Worm (Caenorhabditis elegans) whole organism, L4 larva: Measurements from ENCODE around the gene F16B12.7.

ENCODE experiments used
- F26F4.8 ChIP-seq: fragments of 200-800 bp; sonication (Bioruptor generic); conservative IDR thresholded peaks from 2 replicates; pipeline ENCODE4 v1.3.6; 2022; ENCODE audit warnings: missing genetic modification characterization, missing compliant biosample characterization
- F37D6.2 ChIP-seq: sonication (generic microtip); optimal IDR thresholded peaks from 2 replicates; lab custom pipeline; 2016; ENCODE audit warnings: mild to moderate bottlenecking, missing genetic modification characterization, missing compliant biosample characterization
- Y5F2A.4 ChIP-seq: fragments of 200-800 bp; sonication (Bioruptor generic); optimal IDR thresholded peaks from 2 replicates; lab custom pipeline; 2018; ENCODE audit warnings: mild to moderate bottlenecking, missing genetic modification characterization, missing compliant biosample characterization
- ZK337.2 ChIP-seq: fragments of 200-800 bp; sonication (Bioruptor generic); IDR thresholded peaks from 2 replicates; pipeline ENCODE4 v1.3.6; 2022; ENCODE audit warnings: missing genetic modification reagents, missing genetic modification characterization, missing compliant biosample characterization
- aha-1 ChIP-seq: fragments of 150-350 bp; peaks from one replicate; lab custom pipeline; 2014; ENCODE audit warnings: missing biosample characterization, missing genetic modification characterization
- ceh-20 ChIP-seq: fragments of 200-800 bp; sonication (Bioruptor generic); IDR thresholded peaks from 2 replicates; pipeline ENCODE4 v1.3.6; 2022; ENCODE audit warnings: missing genetic modification reagents, missing genetic modification characterization, missing compliant biosample characterization
- ceh-32 ChIP-seq: sonication (generic microtip); optimal IDR thresholded peaks from 2 replicates; lab custom pipeline; 2016; ENCODE audit warnings: mild to moderate bottlenecking, missing genetic modification characterization, missing compliant biosample characterization; ENCODE audit not compliant: poor library complexity
- ceh-82 ChIP-seq: sonication (generic microtip); optimal IDR thresholded peaks from 2 replicates; lab custom pipeline; 2017; ENCODE audit warnings: missing biosample characterization, missing genetic modification characterization
- ces-1 ChIP-seq: fragments of 150-350 bp; sonication (generic microtip); optimal IDR thresholded peaks from 4 replicates; lab custom pipeline; 2014; ENCODE audit warnings: missing biosample characterization, missing genetic modification reagents, missing genetic modification characterization
- cey-2 ChIP-seq: sonication (generic microtip); optimal IDR thresholded peaks from 3 replicates; lab custom pipeline; 2017; ENCODE audit warnings: missing genetic modification characterization, mild to moderate bottlenecking, missing compliant biosample characterization, antibody characterized with exemption, borderline replicate concordance; ENCODE audit not compliant: insufficient read depth
- ctbp-1 ChIP-seq: fragments of 200-800 bp; sonication (Bioruptor generic); IDR thresholded peaks from 2 replicates; pipeline ENCODE4 v1.3.6; 2022; ENCODE audit warnings: missing genetic modification reagents, missing genetic modification characterization, missing compliant biosample characterization
- daf-12 ChIP-seq: fragments of 150-350 bp; optimal IDR thresholded peaks from 2 replicates; lab custom pipeline; 2014; ENCODE audit warnings: missing biosample characterization, missing genetic modification reagents, missing genetic modification characterization
- daf-16 ChIP-seq, 3 experiments: sonication (generic microtip); optimal IDR thresholded peaks; 2 replicates each; lab custom pipeline; 2016 to 2017; ENCODE audit warnings: missing genetic modification characterization in 3 of 3, missing genetic modification reagents in 3 of 3, mild to moderate bottlenecking in 2 of 3, missing compliant biosample characterization in 2 of 3, missing biosample characterization in 1 of 3, moderate library complexity in 1 of 3
- daf-19 ChIP-seq: fragments of 200-800 bp; sonication (Bioruptor generic); conservative IDR thresholded peaks from 2 replicates; pipeline ENCODE4 v1.3.6; 2022; ENCODE audit warnings: missing genetic modification characterization, missing compliant biosample characterization
- dmd-6 ChIP-seq: fragments of 200-800 bp; sonication (Bioruptor generic); IDR thresholded peaks from 2 replicates; pipeline ENCODE4 v1.3.6; 2022; ENCODE audit warnings: missing genetic modification reagents, missing genetic modification characterization, missing compliant biosample characterization
- dmd-9 ChIP-seq: fragments of 200-800 bp; sonication (Bioruptor generic); IDR thresholded peaks from 2 replicates; pipeline ENCODE4 v1.3.6; 2022; ENCODE audit warnings: missing genetic modification reagents, missing genetic modification characterization, missing compliant biosample characterization
- duxl-1 ChIP-seq: sonication (generic microtip); optimal IDR thresholded peaks from 2 replicates; lab custom pipeline; 2016; ENCODE audit warnings: mild to moderate bottlenecking, missing genetic modification characterization, moderate library complexity, missing compliant biosample characterization; ENCODE audit not compliant: poor library complexity
- dve-1 ChIP-seq: sonication (generic microtip); optimal IDR thresholded peaks from 2 replicates; lab custom pipeline; 2017; ENCODE audit warnings: antibody characterized with exemption, mild to moderate bottlenecking, missing genetic modification characterization, missing compliant biosample characterization; ENCODE audit not compliant: insufficient read depth
- egl-43 ChIP-seq: fragments of 200-800 bp; sonication (Bioruptor generic); IDR thresholded peaks from 2 replicates; pipeline ENCODE4 v1.3.6; 2022; ENCODE audit warnings: missing genetic modification reagents, missing genetic modification characterization, missing compliant biosample characterization
- fos-1 ChIP-seq: fragments of 150-350 bp; optimal IDR thresholded peaks from 2 replicates; lab custom pipeline; 2014; ENCODE audit warnings: missing biosample characterization, missing genetic modification characterization
- gei-8 ChIP-seq: fragments of 200-800 bp; sonication (Bioruptor generic); optimal IDR thresholded peaks from 2 replicates; lab custom pipeline; 2018; ENCODE audit warnings: mild to moderate bottlenecking, missing genetic modification characterization, missing compliant biosample characterization
- hlh-11 ChIP-seq: fragments of 200-800 bp; sonication (Bioruptor generic); optimal IDR thresholded peaks from 2 replicates; lab custom pipeline; 2018; ENCODE audit warnings: mild to moderate bottlenecking, missing genetic modification characterization, missing compliant biosample characterization
- hlh-30 ChIP-seq: sonication (generic microtip); optimal IDR thresholded peaks from 2 replicates; lab custom pipeline; 2017; ENCODE audit warnings: antibody characterized with exemption, mild to moderate bottlenecking, missing genetic modification characterization, missing compliant biosample characterization; ENCODE audit not compliant: insufficient read depth
- hmg-1.1 ChIP-seq: fragments of 200-800 bp; sonication (Bioruptor generic); IDR thresholded peaks from 2 replicates; pipeline ENCODE4 v1.3.6; 2022; ENCODE audit warnings: missing genetic modification reagents, missing genetic modification characterization, missing compliant biosample characterization
- lin-13 ChIP-seq: fragments of 150-350 bp; optimal IDR thresholded peaks from 2 replicates; lab custom pipeline; 2014; ENCODE audit warnings: missing biosample characterization, missing genetic modification reagents, missing genetic modification characterization
- lin-15B ChIP-seq: fragments of 150-350 bp; sonication (generic microtip); optimal IDR thresholded peaks from 3 replicates; lab custom pipeline; 2014; ENCODE audit warnings: missing biosample characterization, missing genetic modification characterization
- lin-29 ChIP-seq: fragments of 200-800 bp; sonication (Bioruptor generic); IDR thresholded peaks from 2 replicates; pipeline ENCODE4 v1.3.6; 2022; ENCODE audit warnings: missing genetic modification reagents, missing genetic modification characterization, missing compliant biosample characterization
- madf-5 ChIP-seq, 2 experiments: fragments of 200-800 bp; sonication (Bioruptor generic); IDR thresholded peaks; 2 replicates each; pipeline ENCODE4 v1.3.6; 2022; ENCODE audit warnings: missing compliant biosample characterization in 2 of 2, missing genetic modification characterization in 2 of 2
- madf-9 ChIP-seq: fragments of 200-800 bp; sonication (Bioruptor generic); conservative IDR thresholded peaks from 2 replicates; pipeline ENCODE4 v1.3.6; 2022; ENCODE audit warnings: missing genetic modification reagents, missing genetic modification characterization, missing compliant biosample characterization
- mdl-1 ChIP-seq, 2 experiments: fragments of 150-350 bp in 1 of 2; sonication (generic microtip) in 1 of 2; optimal IDR thresholded peaks; 2 replicates each; lab custom pipeline; 2014 to 2017; ENCODE audit warnings: missing biosample characterization in 2 of 2, missing genetic modification characterization in 2 of 2
- mxl-2 ChIP-seq: fragments of 200-800 bp; sonication (Bioruptor generic); conservative IDR thresholded peaks from 2 replicates; pipeline ENCODE4 v1.3.6; 2022; ENCODE audit warnings: missing genetic modification reagents, missing genetic modification characterization, missing compliant biosample characterization
- nhr-10 ChIP-seq: fragments of 150-350 bp; optimal IDR thresholded peaks from 2 replicates; lab custom pipeline; 2014; ENCODE audit warnings: missing biosample characterization, missing genetic modification characterization
- nhr-111 ChIP-seq: fragments of 200-800 bp; sonication (Bioruptor generic); optimal IDR thresholded peaks from 2 replicates; lab custom pipeline; 2018; ENCODE audit warnings: mild to moderate bottlenecking, missing genetic modification characterization, missing compliant biosample characterization
- nhr-28 ChIP-seq: fragments of 150-350 bp; optimal IDR thresholded peaks from 2 replicates; lab custom pipeline; 2014; ENCODE audit warnings: missing biosample characterization, missing genetic modification characterization
- nhr-41 ChIP-seq: fragments of 200-800 bp; sonication (Bioruptor generic); IDR thresholded peaks from 2 replicates; pipeline ENCODE4 v1.3.6; 2022; ENCODE audit warnings: missing genetic modification reagents, missing genetic modification characterization, missing compliant biosample characterization
- nhr-48 ChIP-seq: sonication (generic microtip); optimal IDR thresholded peaks from 2 replicates; lab custom pipeline; 2016; ENCODE audit warnings: mild to moderate bottlenecking, missing genetic modification characterization, missing compliant biosample characterization
- nhr-77 ChIP-seq: fragments of 150-350 bp; optimal IDR thresholded peaks from 2 replicates; lab custom pipeline; 2014; ENCODE audit warnings: missing biosample characterization, missing genetic modification characterization
- pha-4 ChIP-seq, 2 experiments: fragments of 150-350 bp in 1 of 2; fragments of 200-800 bp in 1 of 2; sonication (Bioruptor generic) in 1 of 2; IDR thresholded peaks in 1 of 2; optimal IDR thresholded peaks in 1 of 2; 2 replicates each; pipeline versions ENCODE4 v1.3.6 to Lab custom; 2014 to 2022; ENCODE audit warnings: missing genetic modification characterization in 2 of 2, missing genetic modification reagents in 2 of 2, missing biosample characterization in 1 of 2, missing compliant biosample characterization in 1 of 2
- pqm-1 ChIP-seq: sonication (generic microtip); optimal IDR thresholded peaks from 2 replicates; lab custom pipeline; 2017; ENCODE audit warnings: missing biosample characterization, missing genetic modification characterization
- sdz-12 ChIP-seq: fragments of 200-800 bp; sonication (Bioruptor generic); optimal IDR thresholded peaks from 2 replicates; lab custom pipeline; 2018; ENCODE audit warnings: mild to moderate bottlenecking, missing genetic modification characterization, missing compliant biosample characterization
- skn-1 ChIP-seq: fragments of 150-350 bp; optimal IDR thresholded peaks from 2 replicates; lab custom pipeline; 2014; ENCODE audit warnings: missing biosample characterization, missing genetic modification characterization
- snpc-4 ChIP-seq: fragments of 150-350 bp; optimal IDR thresholded peaks from 2 replicates; lab custom pipeline; 2014; ENCODE audit warnings: missing biosample characterization, missing genetic modification characterization
- tra-1 ChIP-seq: fragments of 200-800 bp; sonication (Bioruptor generic); IDR thresholded peaks from 2 replicates; pipeline ENCODE4 v1.3.6; 2022; ENCODE audit warnings: missing genetic modification reagents, missing genetic modification characterization, missing compliant biosample characterization
- unc-62 ChIP-seq, 3 experiments: fragments of 150-350 bp in 1 of 3; sonication (generic microtip); optimal IDR thresholded peaks in 2 of 3; peaks in 1 of 3; 1 replicate in 1 of 3; 2 replicates in 2 of 3; lab custom pipeline; 2014 to 2017; ENCODE audit warnings: missing biosample characterization in 3 of 3, missing genetic modification characterization in 3 of 3, missing genetic modification reagents in 3 of 3, missing genotype in 1 of 3
- zip-2 ChIP-seq: fragments of 150-350 bp; optimal IDR thresholded peaks from 2 replicates; lab custom pipeline; 2014; ENCODE audit warnings: missing biosample characterization, missing genetic modification characterization

The F16B12.7 gene

DNA sequence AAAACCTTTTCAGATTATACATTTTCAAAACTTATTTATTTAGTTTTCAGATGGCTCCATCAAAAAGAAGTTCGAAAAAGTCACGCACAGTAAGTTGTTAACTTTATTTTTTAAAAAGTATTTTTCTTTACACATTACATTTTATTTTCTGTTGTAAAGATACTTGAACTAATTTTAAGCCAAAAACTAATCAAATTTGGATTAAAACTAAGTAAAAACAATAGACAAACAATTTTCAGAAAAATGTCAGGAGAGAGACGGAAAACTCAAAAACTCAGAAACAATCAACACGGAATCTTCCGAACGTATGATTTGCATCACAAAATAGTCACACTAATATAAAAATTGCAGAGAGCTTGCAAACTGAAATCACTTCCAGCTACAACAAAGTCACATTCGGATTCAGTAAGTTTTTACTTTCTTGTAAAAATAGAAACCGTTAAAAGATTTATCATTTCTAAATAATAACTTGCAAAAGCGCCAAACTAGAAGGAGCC is 33.6 kb downstream of the F16B12.7 start, which contains the start of gene ceh-89:
TSS of gene ceh-89 (plus strand) at position 51 of the 497 bp plus-strand sequence.
- TF ChIP-seq aha-1 (tag; lab: Kevin White, UChicago) (peak; percentile 95), pha-4 (GFP tag; IDR thresholded peaks at IDR 0.05; lab: Robert Waterston, UW) (no peak), pha-4 (tag; optimal IDR thresholded peaks at IDR 0.05; lab: Kevin White, UChicago) (no peak)

DNA sequence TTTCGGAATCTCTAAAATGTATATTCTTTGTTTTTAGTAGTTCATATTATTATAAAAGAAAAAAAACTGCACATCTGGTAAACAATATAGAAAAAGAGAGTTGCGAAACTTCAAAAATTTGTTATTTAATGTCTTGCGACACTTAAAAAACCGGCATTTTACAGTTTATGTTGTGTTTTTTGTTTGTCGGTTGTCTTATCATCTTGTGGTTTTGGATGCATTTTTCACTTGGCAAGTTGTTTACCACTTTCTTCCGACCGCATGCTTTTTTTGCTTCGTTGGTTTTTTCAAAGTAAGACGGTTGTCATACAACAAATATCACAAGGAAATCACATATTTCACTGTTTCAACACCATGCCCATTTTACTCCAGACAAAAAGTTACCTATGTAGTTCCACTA is 37.3 kb downstream of the F16B12.7 start:
- peak in 1 of 2 experiments; percentile 65 for TF ChIP-seq unc-62 (GFP tag; optimal IDR thresholded peaks at IDR 0.05 in 1 of 2; lab: Kevin White, UChicago)
- no peak for TF ChIP-seq unc-62 (tag; optimal IDR thresholded peaks at IDR 0.05; lab: Kevin White, UChicago)
- TF ChIP-seq ceh-32 (tag; lab: Kevin White, UChicago) = no peak
- TF ChIP-seq hlh-11 (tag; lab: Kevin White, UChicago) = peak; percentile 2
- TF ChIP-seq ctbp-1 (GFP tag; lab: Robert Waterston, UW) = no peak
- no peak for TF ChIP-seq F26F4.8 (GFP tag; lab: Robert Waterston, UW)
- no peak for TF ChIP-seq ces-1
- TF ChIP-seq madf-5 (GFP tag; IDR thresholded peaks at IDR 0.05; lab: Robert Waterston, UW) = no peak
- TF ChIP-seq dmd-6 = 0 out of 2 replicates have a peak, but pooled peaks have one; percentile 17
- peak; percentile 38 for TF ChIP-seq nhr-28
- TF ChIP-seq nhr-77 (tag; lab: Kevin White, UChicago) = peak; percentile 43
- TF ChIP-seq dve-1 (tag; lab: Kevin White, UChicago) = peak; percentile 74
- TF ChIP-seq daf-16 (GFP tag; optimal IDR thresholded peaks at IDR 0.05; lab: Kevin White, UChicago) = no peak
- peak; percentile 98 for TF ChIP-seq daf-16 (tag; optimal IDR thresholded peaks at IDR 0.05; lab: Kevin White, UChicago)
- TF ChIP-seq cey-2 = no peak
- peak in 1 of 2 experiments; percentile 58 for TF ChIP-seq mdl-1 (tag; optimal IDR thresholded peaks at IDR 0.05; lab: Kevin White, UChicago)
- TF ChIP-seq hlh-30 (tag; lab: Kevin White, UChicago) = peak; percentile 77

DNA sequence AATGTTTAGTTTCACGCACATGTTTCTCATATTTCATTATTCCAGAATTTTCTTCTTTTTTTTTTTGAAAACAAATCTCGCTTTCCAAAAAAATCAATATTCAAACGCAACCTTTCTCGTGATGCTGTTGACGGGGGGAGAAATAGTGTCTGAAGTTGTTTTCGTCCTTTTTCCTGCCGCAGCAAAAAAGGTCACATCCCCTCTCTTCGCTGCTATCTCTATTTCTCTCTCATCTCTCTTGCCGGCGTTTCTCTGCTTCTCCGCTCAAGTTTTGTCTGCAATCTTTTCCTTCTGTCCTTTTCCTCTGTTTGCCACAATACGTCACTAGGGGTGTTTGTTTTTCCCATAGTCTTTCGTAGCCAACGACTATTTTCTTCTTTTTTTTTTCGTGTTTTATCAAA is 38.4 kb downstream of the F16B12.7 start:
- TF ChIP-seq ceh-82 = no peak
- no peak for TF ChIP-seq snpc-4 (tag; lab: Kevin White, UChicago)
- no peak for TF ChIP-seq sdz-12 (GFP tag; lab: Kevin White, UChicago)
- TF ChIP-seq hmg-1.1 (GFP tag; lab: Robert Waterston, UW) = peak; percentile 74
- no peak for TF ChIP-seq fos-1 (tag; lab: Kevin White, UChicago)
- no peak for TF ChIP-seq daf-19 (GFP tag; lab: Robert Waterston, UW)
- no peak for TF ChIP-seq madf-9 (GFP tag; lab: Robert Waterston, UW)
- TF ChIP-seq nhr-28 = peak; percentile 96
- no peak for TF ChIP-seq skn-1
- TF ChIP-seq madf-5 (GFP tag; IDR thresholded peaks at IDR 0.05; lab: Robert Waterston, UW) = no peak
- TF ChIP-seq egl-43 (GFP tag; lab: Robert Waterston, UW) = no peak
- TF ChIP-seq lin-15B (tag; lab: Kevin White, UChicago) = no peak
- TF ChIP-seq nhr-41 (GFP tag; lab: Robert Waterston, UW) = 0 out of 2 replicates have a peak, but pooled peaks have one; percentile 33
- TF ChIP-seq F37D6.2 (tag; lab: Kevin White, UChicago) = peak; percentile 16
- no peak for TF ChIP-seq daf-12
- TF ChIP-seq pha-4 (GFP tag; IDR thresholded peaks at IDR 0.05; lab: Robert Waterston, UW) = 0 out of 2 replicates have a peak, but pooled peaks have one; percentile 29
- TF ChIP-seq pha-4 (tag; optimal IDR thresholded peaks at IDR 0.05; lab: Kevin White, UChicago) = peak; percentile 93
- TF ChIP-seq Y5F2A.4 (GFP tag; lab: Kevin White, UChicago) = no peak
- TF ChIP-seq pqm-1 (tag; lab: Kevin White, UChicago) = no peak
- TF ChIP-seq ZK337.2 (GFP tag; lab: Robert Waterston, UW) = no peak
- TF ChIP-seq dmd-9 (GFP tag; lab: Robert Waterston, UW) = no peak
- TF ChIP-seq nhr-111 (GFP tag; lab: Kevin White, UChicago) = no peak
- 0 out of 2 replicates have a peak, but pooled peaks have one; percentile 37 for TF ChIP-seq ceh-20 (GFP tag; lab: Robert Waterston, UW)
- peak; percentile 17 for TF ChIP-seq zip-2 (tag; lab: Kevin White, UChicago)
- no peak for TF ChIP-seq lin-29
- TF ChIP-seq nhr-48 (tag; lab: Kevin White, UChicago) = peak; percentile 16
- TF ChIP-seq gei-8 (GFP tag; lab: Kevin White, UChicago) = no peak
- no peak for TF ChIP-seq nhr-10 (tag; lab: Kevin White, UChicago)
- TF ChIP-seq duxl-1 = no peak
- TF ChIP-seq lin-13 (GFP tag; lab: Kevin White, UChicago) = no peak
- TF ChIP-seq tra-1 (GFP tag; lab: Robert Waterston, UW) = peak; percentile 69
- no peak for TF ChIP-seq mxl-2
